Fruit fly (Drosophila melanogaster): Measurements from ENCODE around the gene Cyp4c3.

Cyp4c3 gene

DNA sequence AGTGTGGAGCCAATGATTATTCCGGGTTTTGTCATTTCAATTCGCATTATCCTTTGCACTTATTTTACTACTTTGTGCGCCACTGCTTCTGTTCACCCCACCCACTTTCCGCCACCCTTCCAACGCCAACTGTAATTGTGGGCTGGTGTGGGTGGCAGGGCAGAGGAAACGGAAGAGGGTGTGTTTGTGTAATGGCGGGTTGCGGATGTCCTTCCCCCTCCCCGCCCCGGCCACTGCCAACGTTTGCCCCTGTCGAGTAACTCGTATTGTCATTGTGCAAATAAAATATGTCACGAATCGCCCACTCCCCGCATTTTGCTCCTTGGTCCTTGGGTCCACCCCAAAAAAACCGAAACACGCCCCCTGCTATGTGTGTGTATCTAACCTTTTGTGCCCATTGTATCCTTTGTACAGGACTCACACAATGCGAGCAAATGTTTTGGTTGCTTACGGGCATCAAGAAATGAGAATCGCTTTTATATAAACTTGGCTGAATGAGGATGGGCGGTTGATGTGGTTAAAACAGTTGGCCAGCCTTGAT, 40.1 kb downstream of the Cyp4c3 start (continued):
- TF ChIP-seq CG9797 (GFP tag; optimal IDR thresholded peaks at IDR 0.05) (no peak), CG4424 (GFP tag; optimal IDR thresholded peaks at IDR 0.05) (no peak), jing (GFP tag; optimal IDR thresholded peaks at IDR 0.05) (no peak), chn (GFP tag; optimal IDR thresholded peaks at IDR 0.05) (no peak), Max (GFP tag; optimal IDR thresholded peaks at IDR 0.05) (no peak), Spps (tag; optimal IDR thresholded peaks at IDR 0.05) (no peak), ham (GFP tag; IDR thresholded peaks at IDR 0.05) (no peak), CrebB (tag; optimal IDR thresholded peaks at IDR 0.05) (peak; percentile 7), CG1602 (GFP tag; optimal IDR thresholded peaks at IDR 0.05) (no peak), E2f2 (GFP tag; IDR thresholded peaks at IDR 0.05) (no peak), croc (GFP tag; conservative IDR thresholded peaks at IDR 0.05) (no peak), Fer2 (tag; optimal IDR thresholded peaks at IDR 0.05) (no peak), CG3281 (GFP tag; optimal IDR thresholded peaks at IDR 0.05) (no peak), Hr51 (GFP tag; optimal IDR thresholded peaks at IDR 0.05) (peak in 1 of 2 experiments; percentile 26), cg (GFP tag; optimal IDR thresholded peaks at IDR 0.05) (no peak), CG10979 (tag; optimal IDR thresholded peaks at IDR 0.05) (no peak), Dp (GFP tag; optimal IDR thresholded peaks at IDR 0.05) (no peak), CG8478 (optimal IDR thresholded peaks at IDR 0.05) (peak; percentile 19), CG34224 (GFP tag; IDR thresholded peaks at IDR 0.05; ENCODE audit: partially characterized antibody) (no peak), Elba2 (GFP tag; optimal IDR thresholded peaks at IDR 0.05) (no peak), CG7839 (tag; optimal IDR thresholded peaks at IDR 0.05) (no peak), emc (GFP tag; optimal IDR thresholded peaks at IDR 0.05) (no peak), ERR (GFP tag; optimal IDR thresholded peaks at IDR 0.05) (no peak), CG10321 (GFP tag; IDR thresholded peaks at IDR 0.05) (no peak), ci (GFP tag; IDR thresholded peaks at IDR 0.05) (peak; percentile 64; the same call in 1 of the 3 replicates), H2.0 (GFP tag; IDR thresholded peaks at IDR 0.05) (no peak), CG1529 (GFP tag; optimal IDR thresholded peaks at IDR 0.05) (no peak), zf30C (GFP tag; optimal IDR thresholded peaks at IDR 0.05) (no peak), CG11723 (GFP tag; optimal IDR thresholded peaks at IDR 0.05) (no peak), twi (tag; optimal IDR thresholded peaks at IDR 0.05) (no peak), CG17612 (GFP tag; IDR thresholded peaks at IDR 0.05) (no peak), CG30431 (GFP tag; optimal IDR thresholded peaks at IDR 0.05) (no peak), dysf (GFP tag; IDR thresholded peaks at IDR 0.05) (no peak), eve (GFP tag; optimal IDR thresholded peaks at IDR 0.05) (no peak), org-1 (GFP tag; optimal IDR thresholded peaks at IDR 0.05) (no peak), CG18599 (GFP tag; optimal IDR thresholded peaks at IDR 0.05) (peak; percentile 27), Optix (GFP tag; IDR thresholded peaks at IDR 0.05) (peak; percentile 27; the same call in 1 of the 3 replicates), Hmr (GFP tag; optimal IDR thresholded peaks at IDR 0.05) (peak; percentile 13), CG31224 (GFP tag; IDR thresholded peaks at IDR 0.05) (no peak), otp (GFP tag; IDR thresholded peaks at IDR 0.05) (peak; percentile 57; the same call in 1 of the 3 replicates), Dip3 (GFP tag; optimal IDR thresholded peaks at IDR 0.05) (no peak), kni (GFP tag; optimal IDR thresholded peaks at IDR 0.05) (no peak), Poxn (GFP tag; IDR thresholded peaks at IDR 0.05) (no peak), Side (GFP tag; optimal IDR thresholded peaks at IDR 0.05) (no peak), CG6765 (GFP tag; optimal IDR thresholded peaks at IDR 0.05) (peak; percentile 3), bowl (GFP tag; IDR thresholded peaks at IDR 0.05) (no peak), fd102C (GFP tag; optimal IDR thresholded peaks at IDR 0.05) (no peak), rib (GFP tag; IDR thresholded peaks at IDR 0.05) (no peak), Hey (tag; optimal IDR thresholded peaks at IDR 0.05) (peak; percentile 54), CG10654 (GFP tag; optimal IDR thresholded peaks at IDR 0.05) (no peak), CG5953 (GFP tag; IDR thresholded peaks at IDR 0.05) (no peak), lab (GFP tag; optimal IDR thresholded peaks at IDR 0.05) (peak; percentile 58)
